Fruit fly (Drosophila melanogaster): Measurements from ENCODE around the gene CG2519.

DNA sequence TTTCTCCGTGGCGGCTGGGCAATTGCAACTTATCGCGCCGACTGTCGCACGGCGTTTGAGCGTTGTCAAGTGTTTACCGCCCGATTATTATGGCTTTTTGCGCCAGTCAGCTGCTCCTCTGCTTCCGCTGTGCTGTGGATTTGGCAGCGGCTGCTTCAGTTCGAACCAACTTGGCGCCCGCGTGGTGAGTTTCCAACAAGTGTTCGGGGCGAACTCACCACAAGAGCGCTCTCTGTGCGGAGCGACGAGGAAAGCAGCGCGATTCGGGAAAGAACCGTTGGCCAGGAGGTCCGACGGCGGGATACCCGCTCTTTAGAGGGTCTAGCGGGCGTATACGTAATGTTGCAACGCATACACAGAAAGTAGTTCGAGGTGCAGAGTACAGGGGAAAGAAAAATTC lies 44.9 kb downstream of the CG2519 start, which contains the start of gene NKCC:
- no peak for TF ChIP-seq insv (optimal IDR thresholded peaks at IDR 0.05)
- TF ChIP-seq Sin3A (optimal IDR thresholded peaks at IDR 0.05): no peak
- TF ChIP-seq h (optimal IDR thresholded peaks at IDR 0.05): no peak
- TF ChIP-seq ttk (optimal IDR thresholded peaks at IDR 0.05): no peak
- no peak for TF ChIP-seq psq (optimal IDR thresholded peaks at IDR 0.05)
